Fruit fly (Drosophila melanogaster) whole organism, embryonic: ENCODE results near the gene Nlg4.

Experiments
- ATbp ChIP-seq: fragments of 200-800 bp; sonication (Bioruptor generic); optimal IDR thresholded peaks from 2 replicates; lab custom pipeline; 2017; ENCODE audit warnings: missing biosample characterization, mild to moderate bottlenecking, missing genetic modification characterization, missing genetic modification reagents
- CG10209 ChIP-seq: fragments of 200-800 bp; sonication (Bioruptor generic); optimal IDR thresholded peaks from 3 replicates; lab custom pipeline; 2017; ENCODE audit warnings: missing biosample characterization, mild to moderate bottlenecking, missing genetic modification characterization, missing genetic modification reagents
- CG10321 ChIP-seq: fragments of 200-800 bp; sonication (Bioruptor generic); IDR thresholded peaks from 2 replicates; pipeline ENCODE4 v1.3.6; 2022; ENCODE audit warnings: missing biosample characterization, missing genetic modification characterization
- CG10979 ChIP-seq: fragments of 200-800 bp; sonication (Bioruptor generic); optimal IDR thresholded peaks from 2 replicates; lab custom pipeline; 2018; ENCODE audit warnings: missing biosample characterization, mild to moderate bottlenecking, missing genetic modification characterization, moderate library complexity
- CG12744 ChIP-seq: fragments of 200-800 bp; sonication (Bioruptor generic); optimal IDR thresholded peaks from 2 replicates; lab custom pipeline; 2016; ENCODE audit warnings: missing biosample characterization, missing genetic modification characterization
- CG12769 ChIP-seq: fragments of 200-800 bp; sonication (Bioruptor generic); optimal IDR thresholded peaks from 2 replicates; lab custom pipeline; 2019; ENCODE audit warnings: missing biosample characterization, mild to moderate bottlenecking, missing genetic modification characterization, moderate library complexity
- CG14441 ChIP-seq: fragments of 200-800 bp; sonication (Bioruptor generic); IDR thresholded peaks from 2 replicates; pipeline ENCODE4 v1.3.6; 2022; ENCODE audit warnings: missing biosample characterization, missing genetic modification characterization
- CG14860 ChIP-seq: fragments of 200-800 bp; sonication (Bioruptor generic); IDR thresholded peaks from 3 replicates; pipeline ENCODE4 v1.3.6; 2022; ENCODE audit warnings: missing biosample characterization, missing genetic modification characterization; ENCODE audit not compliant: partially characterized antibody
- CG15601 ChIP-seq: fragments of 200-800 bp; sonication (Bioruptor generic); optimal IDR thresholded peaks from 3 replicates; lab custom pipeline; 2019; ENCODE audit warnings: missing biosample characterization, mild to moderate bottlenecking, missing genetic modification characterization, moderate library complexity
- CG15696 ChIP-seq: fragments of 200-800 bp; sonication (Bioruptor generic); optimal IDR thresholded peaks from 2 replicates; lab custom pipeline; 2019; ENCODE audit warnings: missing biosample characterization, mild to moderate bottlenecking, missing genetic modification characterization, moderate library complexity
- CG16779 ChIP-seq: fragments of 200-800 bp; sonication (Bioruptor generic); IDR thresholded peaks from 2 replicates; pipeline ENCODE4 v1.3.6; 2022; ENCODE audit warnings: missing biosample characterization, missing genetic modification characterization
- CG17328 ChIP-seq: fragments of 200-800 bp; sonication (Bioruptor generic); IDR thresholded peaks from 2 replicates; pipeline ENCODE4 v1.3.6; 2022; ENCODE audit warnings: missing biosample characterization, missing genetic modification characterization
- CG2120 ChIP-seq: fragments of 200-800 bp; sonication (Bioruptor generic); optimal IDR thresholded peaks from 3 replicates; lab custom pipeline; 2016; ENCODE audit warnings: missing biosample characterization, missing genetic modification characterization
- CG30431 ChIP-seq: fragments of 200-800 bp; sonication (Bioruptor generic); optimal IDR thresholded peaks from 2 replicates; lab custom pipeline; 2017; ENCODE audit warnings: missing biosample characterization, missing genetic modification characterization
- CG31224 ChIP-seq: fragments of 200-800 bp; sonication (Bioruptor generic); IDR thresholded peaks from 2 replicates; pipeline ENCODE4 v1.3.6; 2022; ENCODE audit warnings: missing biosample characterization, missing genetic modification characterization
- CG31441 ChIP-seq: fragments of 200-800 bp; sonication (Bioruptor generic); IDR thresholded peaks from 2 replicates; pipeline ENCODE4 v1.3.6; 2022; ENCODE audit warnings: missing biosample characterization, missing genetic modification characterization
- CG3281 ChIP-seq: fragments of 200-800 bp; sonication (Bioruptor generic); optimal IDR thresholded peaks from 3 replicates; lab custom pipeline; 2017; ENCODE audit warnings: missing biosample characterization, mild to moderate bottlenecking, missing genetic modification characterization
- CG3838 ChIP-seq: fragments of 200-800 bp; sonication (Bioruptor generic); optimal IDR thresholded peaks from 3 replicates; lab custom pipeline; 2016; ENCODE audit warnings: missing biosample characterization, missing genetic modification characterization
- CG43689 ChIP-seq: fragments of 200-800 bp; sonication (Bioruptor generic); IDR thresholded peaks from 2 replicates; pipeline ENCODE4 v1.3.6; 2022; ENCODE audit warnings: missing biosample characterization, missing genetic modification characterization
- CG4730 ChIP-seq: fragments of 200-800 bp; sonication (Bioruptor generic); IDR thresholded peaks from 2 replicates; pipeline ENCODE4 v1.3.6; 2022; ENCODE audit warnings: missing biosample characterization, missing genetic modification characterization
- CG4820 ChIP-seq: fragments of 200-800 bp; sonication (Bioruptor generic); optimal IDR thresholded peaks from 3 replicates; lab custom pipeline; 2016; ENCODE audit warnings: missing biosample characterization, missing genetic modification characterization
- CG7839 ChIP-seq: fragments of 200-800 bp; sonication (Bioruptor generic); optimal IDR thresholded peaks from 3 replicates; lab custom pipeline; 2018; ENCODE audit warnings: missing biosample characterization, mild to moderate bottlenecking, missing genetic modification characterization, moderate library complexity
- CG9215 ChIP-seq: fragments of 200-800 bp; sonication (Bioruptor generic); IDR thresholded peaks from 2 replicates; pipeline ENCODE4 v1.3.6; 2022; ENCODE audit warnings: missing biosample characterization, missing genetic modification characterization
- Elba2 ChIP-seq: fragments of 200-800 bp; sonication (Bioruptor generic); optimal IDR thresholded peaks from 3 replicates; lab custom pipeline; 2016; ENCODE audit warnings: missing biosample characterization, missing genetic modification characterization
- Ets65A ChIP-seq: fragments of 200-800 bp; sonication (Bioruptor generic); peaks from one replicate; lab custom pipeline; 2016; ENCODE audit warnings: missing biosample characterization, missing genetic modification characterization
- Gug ChIP-seq: fragments of 200-800 bp; sonication (Bioruptor generic); IDR thresholded peaks from 4 replicates; pipeline ENCODE4 v1.3.6; 2022; ENCODE audit warnings: missing biosample characterization, missing genetic modification characterization
- Hr39 ChIP-seq: fragments of >200 bp; optimal IDR thresholded peaks from 2 replicates; lab custom pipeline; 2017
- Mes4 ChIP-seq: fragments of 200-800 bp; sonication (Bioruptor generic); optimal IDR thresholded peaks from 2 replicates; lab custom pipeline; 2016; ENCODE audit warnings: missing biosample characterization, missing genetic modification characterization
- Pdp1 ChIP-seq, 2 experiments: fragments of 200-800 bp; sonication (Bioruptor generic); optimal IDR thresholded peaks; 3 replicates each; lab custom pipeline; 2016; ENCODE audit warnings: missing biosample characterization in 2 of 2, missing genetic modification characterization in 2 of 2, mild to moderate bottlenecking in 1 of 2, moderate library complexity in 1 of 2
- Side ChIP-seq: fragments of 200-800 bp; sonication (Bioruptor generic); optimal IDR thresholded peaks from 2 replicates; lab custom pipeline; 2016; ENCODE audit warnings: missing biosample characterization, missing genetic modification characterization
- Sox102F ChIP-seq: fragments of 200-800 bp; sonication (Bioruptor generic); optimal IDR thresholded peaks from 2 replicates; lab custom pipeline; 2018; ENCODE audit warnings: missing biosample characterization, mild to moderate bottlenecking, missing genetic modification characterization, moderate library complexity
- Vsx1 ChIP-seq: fragments of 200-800 bp; sonication (Bioruptor generic); optimal IDR thresholded peaks from 2 replicates; lab custom pipeline; 2017; ENCODE audit warnings: missing biosample characterization, mild to moderate bottlenecking, missing genetic modification characterization, missing genetic modification reagents
- Xbp1 ChIP-seq: fragments of 200-800 bp; sonication (Bioruptor generic); optimal IDR thresholded peaks from 3 replicates; lab custom pipeline; 2016; ENCODE audit warnings: missing biosample characterization, mild to moderate bottlenecking, missing genetic modification characterization
- bcd ChIP-seq: fragments of 200-800 bp; sonication (Bioruptor generic); optimal IDR thresholded peaks from 2 replicates; lab custom pipeline; 2017; ENCODE audit warnings: missing biosample characterization, mild to moderate bottlenecking, missing genetic modification characterization
- bsh ChIP-seq, 2 experiments: fragments of 200-800 bp; sonication (Bioruptor generic); optimal IDR thresholded peaks; 2 replicates each; lab custom pipeline; 2017 to 2018; ENCODE audit warnings: mild to moderate bottlenecking in 2 of 2, missing biosample characterization in 2 of 2, missing genetic modification characterization in 2 of 2, moderate library complexity in 1 of 2
- danr ChIP-seq: fragments of 200-800 bp; sonication (Bioruptor generic); IDR thresholded peaks from 2 replicates; pipeline ENCODE4 v1.3.6; 2022; ENCODE audit warnings: missing biosample characterization, missing genetic modification characterization
- dysf ChIP-seq: fragments of 200-800 bp; sonication (Bioruptor generic); IDR thresholded peaks from 3 replicates; pipeline ENCODE4 v1.3.6; 2022; ENCODE audit warnings: missing biosample characterization, missing genetic modification characterization
- gce ChIP-seq: fragments of 200-800 bp; sonication (Bioruptor generic); IDR thresholded peaks from 3 replicates; pipeline ENCODE4 v1.3.6; 2022; ENCODE audit warnings: missing biosample characterization, missing genetic modification characterization
- h ChIP-seq: fragments of >200 bp; optimal IDR thresholded peaks from 2 replicates; lab custom pipeline; 2017
- klu ChIP-seq: fragments of 200-800 bp; sonication (Bioruptor generic); IDR thresholded peaks from 2 replicates; pipeline ENCODE4 v1.3.6; 2022; ENCODE audit warnings: missing biosample characterization, missing genetic modification characterization
- kni ChIP-seq: fragments of 200-800 bp; sonication (Bioruptor generic); optimal IDR thresholded peaks from 3 replicates; lab custom pipeline; 2017; ENCODE audit warnings: mild to moderate bottlenecking, missing biosample characterization, missing genetic modification reagents, missing genetic modification characterization
- lola ChIP-seq, 3 experiments: fragments of >200 bp in 2 of 3; fragments of 200-800 bp in 1 of 3; sonication (Bioruptor generic) in 1 of 3; optimal IDR thresholded peaks; 2 replicates each; lab custom pipeline; 2017 to 2019; ENCODE audit warnings: missing biosample characterization in 3 of 3, missing genetic modification characterization in 3 of 3, mild to moderate bottlenecking in 1 of 3, moderate library complexity in 1 of 3
- row ChIP-seq: fragments of 200-800 bp; sonication (Bioruptor generic); IDR thresholded peaks from 3 replicates; pipeline ENCODE4 v1.3.6; 2022; ENCODE audit warnings: missing biosample characterization, missing genetic modification characterization
- salm ChIP-seq: fragments of 200-800 bp; sonication (Bioruptor generic); optimal IDR thresholded peaks from 2 replicates; lab custom pipeline; 2018; ENCODE audit warnings: missing biosample characterization, mild to moderate bottlenecking, missing genetic modification characterization
- sr ChIP-seq: fragments of 200-800 bp; sonication (Bioruptor generic); IDR thresholded peaks from 3 replicates; pipeline ENCODE4 v1.3.6; 2022; ENCODE audit warnings: missing biosample characterization, missing genetic modification characterization
- tll ChIP-seq, 2 experiments: fragments of 200-800 bp in 1 of 2; fragments of >200 bp in 1 of 2; sonication (Bioruptor generic) in 1 of 2; optimal IDR thresholded peaks; 2 replicates each; lab custom pipeline; 2017 to 2019; ENCODE audit warnings: missing biosample characterization in 2 of 2, missing genetic modification characterization in 2 of 2, mild to moderate bottlenecking in 1 of 2, moderate library complexity in 1 of 2

Gene Nlg4

dm6 chr3R:20261225-20261968 lies 56.8 kb downstream of the Nlg4 start (continued):
- TF ChIP-seq salm (tag; lab: Kevin White, UChicago) (peak; percentile 79), h (no peak), CG17328 (GFP tag; lab: Robert Waterston, UW) (peak; percentile 75), Side (peak; percentile 38), bcd (GFP tag; lab: Kevin White, UChicago) (peak; percentile 83), danr (GFP tag; lab: Robert Waterston, UW) (peak; percentile 83), CG9215 (GFP tag; lab: Robert Waterston, UW) (peak; percentile 78), Hr39 (lab: Kevin White, UChicago) (no peak), CG4730 (GFP tag; lab: Robert Waterston, UW) (peak; percentile 75), sr (GFP tag; lab: Robert Waterston, UW) (no peak; the same call in 2 of the 3 replicates), Xbp1 (peak; percentile 78), row (peak; percentile 95), klu (GFP tag; lab: Robert Waterston, UW) (peak; percentile 71; the same call in 1 of the 2 replicates), CG12769 (tag; lab: Kevin White, UChicago) (peak; percentile 97), CG10979 (peak; percentile 79), Gug (peak; percentile 69; the same call in 2 of the 4 replicates), CG15696 (tag; lab: Kevin White, UChicago) (peak; percentile 65), Vsx1 (peak; percentile 67), gce (GFP tag; lab: Robert Waterston, UW) (peak; percentile 69; the same call in 1 of the 3 replicates), CG4820 (GFP tag; lab: Kevin White, UChicago) (peak; percentile 64)

- TF ChIP-seq Pdp1 (GFP tag; optimal IDR thresholded peaks at IDR 0.05; lab: Kevin White, UChicago) (peak in 1 of 2 experiments; percentile 56), CG31441 (GFP tag; lab: Robert Waterston, UW) (no peak), CG31224 (GFP tag; lab: Robert Waterston, UW) (no peak), CG12744 (GFP tag; lab: Kevin White, UChicago) (no peak), CG14860 (GFP tag; lab: Robert Waterston, UW) (no peak), CG3281 (GFP tag; lab: Kevin White, UChicago) (no peak)
- TF ChIP-seq, all 482 proteins: peak for 1
Observed at dm6 chr3R:20261969-20262334, 57.3 kb downstream of the Nlg4 start.

- TF ChIP-seq CG7839 (tag; lab: Kevin White, UChicago) (peak; percentile 43), Ets65A (GFP tag; lab: Kevin White, UChicago) (peak; percentile 48), Sox102F (GFP tag; lab: Kevin White, UChicago) (peak; percentile 55), CG10321 (no peak), CG16779 (GFP tag; lab: Robert Waterston, UW) (no peak), CG15601 (tag; lab: Kevin White, UChicago) (no peak), bsh (GFP tag; optimal IDR thresholded peaks at IDR 0.05; lab: Kevin White, UChicago) (peak in 1 of 2 experiments; percentile 19), Elba2 (GFP tag; lab: Kevin White, UChicago) (no peak), CG30431 (GFP tag; lab: Kevin White, UChicago) (peak; percentile 8), CG14441 (GFP tag; lab: Robert Waterston, UW) (no peak), dysf (GFP tag; lab: Robert Waterston, UW) (peak; percentile 52; the same call in 1 of the 3 replicates), CG2120 (GFP tag; lab: Kevin White, UChicago) (peak; percentile 2), lola (GFP tag; optimal IDR thresholded peaks at IDR 0.05; lab: Kevin White, UChicago) (peak in 1 of 3 experiments; percentile 16), ATbp (GFP tag; lab: Kevin White, UChicago) (peak; percentile 51), Mes4 (GFP tag; lab: Kevin White, UChicago) (no peak), Xbp1 (peak; percentile 15), CG10209 (GFP tag; lab: Kevin White, UChicago) (peak; percentile 14), kni (GFP tag; lab: Kevin White, UChicago) (no peak), sr (GFP tag; lab: Robert Waterston, UW) (0 out of 3 replicates have a peak, but pooled peaks have one; percentile 21), tll (GFP tag; optimal IDR thresholded peaks at IDR 0.05; lab: Kevin White, UChicago) (no peak), CG3838 (no peak), CG43689 (GFP tag; lab: Robert Waterston, UW) (no peak)
Observed at dm6 chr3R:20262927-20263644, 58.5 kb downstream of the Nlg4 start.
